Worm (Caenorhabditis elegans): ENCODE measurements around the gene ile-2.

The ile-2 gene

ce11 chrX:806515-806914 lies 38.1 kb downstream of the ile-2 start (continued):
- TF ChIP-seq efl-3 (GFP tag; optimal IDR thresholded peaks at IDR 0.05) (peak; percentile 95), unc-30 (tag; optimal IDR thresholded peaks at IDR 0.05) (no peak), aha-1 (tag; optimal IDR thresholded peaks at IDR 0.05) (peak; percentile 95), ets-5 (GFP tag; IDR thresholded peaks at IDR 0.05) (peak; percentile 85; the same call in 1 of the 2 replicates), lin-13 (GFP tag; optimal IDR thresholded peaks at IDR 0.05) (peak; percentile 93), swsn-7 (tag; optimal IDR thresholded peaks at IDR 0.05) (peak; percentile 97), lin-39 (tag; optimal IDR thresholded peaks at IDR 0.05) (peak; percentile 99), sox-4 (tag; optimal IDR thresholded peaks at IDR 0.05) (peak; percentile 98), dsc-1 (tag; optimal IDR thresholded peaks at IDR 0.05) (peak; percentile 100), alr-1 (tag; optimal IDR thresholded peaks at IDR 0.05; ENCODE audit: borderline replicate concordance) (no peak), unc-86 (tag; optimal IDR thresholded peaks at IDR 0.05) (peak; percentile 96), egl-13 (tag; optimal IDR thresholded peaks at IDR 0.05) (peak; percentile 95), xbp-1 (tag; optimal IDR thresholded peaks at IDR 0.05) (peak; percentile 95), jun-1 (tag; optimal IDR thresholded peaks at IDR 0.05) (peak; percentile 99), ceh-90 (tag; optimal IDR thresholded peaks at IDR 0.05) (no peak), rnt-1 (tag; optimal IDR thresholded peaks at IDR 0.05) (peak; percentile 99), egl-27 (tag; optimal IDR thresholded peaks at IDR 0.05) (peak; percentile 90 to 92), lir-3 (tag; optimal IDR thresholded peaks at IDR 0.05; ENCODE audit: poor library complexity) (peak; percentile 88), irx-1 (tag; optimal IDR thresholded peaks at IDR 0.05) (peak; percentile 99), lsy-2 (tag; optimal IDR thresholded peaks at IDR 0.05) (peak; percentile 94), pax-3 (tag; optimal IDR thresholded peaks at IDR 0.05) (peak; percentile 90), ces-1 (GFP tag; optimal IDR thresholded peaks at IDR 0.05) (peak; percentile 78), ztf-4 (tag; optimal IDR thresholded peaks at IDR 0.05) (peak; percentile 98), sptf-1 (tag; optimal IDR thresholded peaks at IDR 0.05) (no peak), pqm-1 (tag; optimal IDR thresholded peaks at IDR 0.05) (peak; percentile 63), nhr-77 (tag; optimal IDR thresholded peaks at IDR 0.05) (peak; percentile 99), ceh-88 (GFP tag; IDR thresholded peaks at IDR 0.05) (peak; percentile 96), isw-1 (GFP tag; IDR thresholded peaks at IDR 0.05) (peak; percentile 89), nhr-19 (GFP tag; conservative IDR thresholded peaks at IDR 0.05) (peak; percentile 97), nhr-47 (tag; optimal IDR thresholded peaks at IDR 0.05) (peak; percentile 99), nhr-20 (tag; optimal IDR thresholded peaks at IDR 0.05) (peak; percentile 98), C04F5.9 (tag; optimal IDR thresholded peaks at IDR 0.05) (peak; percentile 93), Y116A8C.19 (tag; optimal IDR thresholded peaks at IDR 0.05; ENCODE audit: borderline replicate concordance) (peak; percentile 19), dpl-1 (GFP tag; optimal IDR thresholded peaks at IDR 0.05) (peak; percentile 59 to 66 (median 62)), C16A3.4 (tag; optimal IDR thresholded peaks at IDR 0.05) (peak; percentile 100), fkh-10 (GFP tag; optimal IDR thresholded peaks at IDR 0.05) (peak; percentile 99), ceh-63 (GFP tag; optimal IDR thresholded peaks at IDR 0.05) (peak; percentile 98), blmp-1 (tag; optimal IDR thresholded peaks at IDR 0.05) (peak; percentile 59), nhr-11 (tag; optimal IDR thresholded peaks at IDR 0.05) (peak; percentile 98), C34B4.2 (tag; optimal IDR thresholded peaks at IDR 0.05) (no peak), efl-1 (optimal IDR thresholded peaks at IDR 0.05) (peak; percentile 84 to 92), efl-1 (GFP tag; optimal IDR thresholded peaks at IDR 0.05 in 1 of 2) (peak; percentile 52 to 96), nhr-76 (tag; optimal IDR thresholded peaks at IDR 0.05) (peak; percentile 66), skn-1 (tag; optimal IDR thresholded peaks at IDR 0.05) (peak; percentile 100), nhr-84 (tag; optimal IDR thresholded peaks at IDR 0.05) (peak; percentile 94), mab-9 (GFP tag; IDR thresholded peaks at IDR 0.05) (peak; percentile 94), ztf-11 (tag; optimal IDR thresholded peaks at IDR 0.05) (peak; percentile 85 to 96), lin-14 (GFP tag; optimal IDR thresholded peaks at IDR 0.05) (peak; percentile 98), elt-3 (tag; optimal IDR thresholded peaks at IDR 0.05) (peak; percentile 88 to 99 (median 95)), fos-1 (tag; optimal IDR thresholded peaks at IDR 0.05) (peak; percentile 97), zag-1 (tag; optimal IDR thresholded peaks at IDR 0.05) (no peak), hlh-17 (GFP tag; optimal IDR thresholded peaks at IDR 0.05; ENCODE audit: borderline replicate concordance) (no peak), elt-2 (tag; optimal IDR thresholded peaks at IDR 0.05) (peak; percentile 93)
